Worm (Caenorhabditis elegans) whole organism, L3 larva: Measurements from ENCODE around the gene tbb-1.

ENCODE experiments used
- ZK546.5 ChIP-seq: sonication (generic microtip); optimal IDR thresholded peaks from 2 replicates; lab custom pipeline; 2017; ENCODE audit warnings: missing biosample characterization, missing genetic modification characterization
- egl-27 ChIP-seq: sonication (generic microtip); optimal IDR thresholded peaks from 4 replicates; lab custom pipeline; 2017; ENCODE audit warnings: missing biosample characterization, missing genetic modification reagents, missing genetic modification characterization
- fkh-10 ChIP-seq: sonication (generic microtip); optimal IDR thresholded peaks from 2 replicates; lab custom pipeline; 2017; ENCODE audit warnings: missing biosample characterization, missing genetic modification reagents, missing genetic modification characterization
- pha-4 ChIP-seq: fragments of 150-350 bp; optimal IDR thresholded peaks from 2 replicates; lab custom pipeline; 2014; ENCODE audit warnings: missing biosample characterization, missing genetic modification reagents, missing genetic modification characterization
- unc-39 ChIP-seq: sonication (generic microtip); optimal IDR thresholded peaks from 4 replicates; lab custom pipeline; 2017; ENCODE audit warnings: missing biosample characterization, missing genetic modification characterization

DNA sequence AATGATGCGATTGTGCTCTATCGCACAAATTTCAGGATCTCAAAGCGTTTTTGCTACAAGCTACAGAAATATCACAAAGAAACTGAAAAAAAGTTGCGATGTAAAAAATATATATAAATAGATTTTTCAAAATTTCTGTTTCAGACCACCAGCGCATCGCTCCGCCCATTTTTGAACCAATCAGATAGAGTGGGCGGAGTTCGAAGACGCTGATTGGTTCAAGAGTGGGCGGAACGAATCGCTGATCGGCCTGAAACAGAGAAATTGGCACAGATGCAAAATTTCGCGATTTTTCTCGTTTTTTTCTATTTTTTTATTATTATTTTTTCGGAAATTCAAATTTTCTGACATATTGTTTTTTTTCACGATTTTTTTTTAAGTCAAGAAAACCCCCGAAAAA lies 39.4 kb downstream of the tbb-1 start:
- TF ChIP-seq pha-4 (no peak), fkh-10 (GFP tag; lab: Kevin White, UChicago) (no peak), ZK546.5 (tag; lab: Kevin White, UChicago) (no peak), egl-27 (tag; lab: Kevin White, UChicago) (no peak), unc-39 (tag; lab: Kevin White, UChicago) (no peak)
